Fruit fly (Drosophila melanogaster) whole organism, wandering third instar larva: ENCODE measurements around the gene KP78b.

Experiments used
- CG9705 ChIP-seq: fragments of 200-800 bp; sonication (Bioruptor generic); optimal IDR thresholded peaks from 2 replicates; lab custom pipeline; 2018; ENCODE audit warnings: missing biosample characterization, mild to moderate bottlenecking, missing genetic modification characterization
- CrebA ChIP-seq: fragments of 200-800 bp; sonication (Bioruptor generic); optimal IDR thresholded peaks from 2 replicates; lab custom pipeline; 2016; ENCODE audit warnings: missing biosample characterization, mild to moderate bottlenecking, missing genetic modification characterization, borderline replicate concordance
- Dfd ChIP-seq: fragments of >200 bp; optimal IDR thresholded peaks from 2 replicates; lab custom pipeline; 2017; ENCODE audit warnings: missing biosample characterization, missing genetic modification characterization
- Dif ChIP-seq: fragments of 200-275, 200-300 bp; sonication (Bioruptor generic); optimal IDR thresholded peaks from 2 replicates; lab custom pipeline; 2018; ENCODE audit warnings: missing biosample characterization, missing genetic modification characterization; ENCODE audit not compliant: partially characterized antibody
- GATAd ChIP-seq: sonication (Bioruptor generic); optimal IDR thresholded peaks from 2 replicates; lab custom pipeline; 2016; ENCODE audit warnings: missing biosample characterization, missing genetic modification characterization
- HLH106 ChIP-seq: fragments of 200-800 bp; optimal IDR thresholded peaks from 3 replicates; lab custom pipeline; 2019; ENCODE audit warnings: missing biosample characterization, mild to moderate bottlenecking, missing genetic modification characterization, moderate library complexity
- Hr78 ChIP-seq: fragments of >200 bp; optimal IDR thresholded peaks from 2 replicates; lab custom pipeline; 2017; ENCODE audit warnings: missing biosample characterization, missing genetic modification characterization
- Jra ChIP-seq: sonication (Bioruptor generic); optimal IDR thresholded peaks from 2 replicates; lab custom pipeline; 2016; ENCODE audit warnings: missing biosample characterization, missing genetic modification characterization
- Mio ChIP-seq: sonication (Bioruptor generic); optimal IDR thresholded peaks from 2 replicates; lab custom pipeline; 2016; ENCODE audit warnings: missing biosample characterization, missing genetic modification characterization
- N ChIP-seq: fragments of >200 bp; optimal IDR thresholded peaks from 2 replicates; lab custom pipeline; 2018; ENCODE audit warnings: missing biosample characterization, missing external identifiers, missing genetic modification characterization
- OdsH ChIP-seq: fragments of 200-800 bp; sonication (Bioruptor generic); optimal IDR thresholded peaks from 2 replicates; lab custom pipeline; 2016; ENCODE audit warnings: missing biosample characterization, mild to moderate bottlenecking, missing genetic modification characterization
- Rel ChIP-seq, 2 experiments: fragments of 200-800 bp; sonication (Bioruptor generic) in 1 of 2; optimal IDR thresholded peaks; 2 replicates in 1 of 2; 3 replicates in 1 of 2; lab custom pipeline; 2016 to 2019; ENCODE audit warnings: mild to moderate bottlenecking in 2 of 2, missing biosample characterization in 2 of 2, missing genetic modification characterization in 2 of 2, moderate library complexity in 1 of 2
- Sp1 ChIP-seq: fragments of 200-800 bp; sonication (Bioruptor generic); optimal IDR thresholded peaks from 3 replicates; lab custom pipeline; 2019; ENCODE audit warnings: missing biosample characterization, mild to moderate bottlenecking, missing genetic modification characterization, moderate library complexity
- Vsx2 ChIP-seq: fragments of 200-300, 225-300 bp; sonication (Bioruptor generic); optimal IDR thresholded peaks from 2 replicates; lab custom pipeline; 2018; ENCODE audit warnings: missing biosample characterization, missing genetic modification characterization; ENCODE audit not compliant: partially characterized antibody
- br ChIP-seq: fragments of 200-800 bp; sonication (Bioruptor generic); optimal IDR thresholded peaks from 2 replicates; lab custom pipeline; 2016; ENCODE audit warnings: missing biosample characterization, missing genetic modification characterization
- brk ChIP-seq: fragments of 200-800 bp; sonication (Bioruptor generic); optimal IDR thresholded peaks from 2 replicates; lab custom pipeline; 2016; ENCODE audit warnings: missing biosample characterization, mild to moderate bottlenecking, missing genetic modification characterization
- dl ChIP-seq, 2 experiments: fragments of 175-275, 200-275 bp in 1 of 2; fragments of 200-275 bp in 1 of 2; sonication (Bioruptor generic); optimal IDR thresholded peaks; lab custom pipeline; 2018; ENCODE audit warnings: mild to moderate bottlenecking in 2 of 2, missing biosample characterization in 2 of 2, missing genetic modification characterization in 2 of 2, moderate library complexity in 2 of 2; ENCODE audit not compliant: partially characterized antibody in 2 of 2, insufficient read depth in 1 of 2
- dmrt93B ChIP-seq: fragments of 200-800 bp; sonication (Bioruptor generic); optimal IDR thresholded peaks from 2 replicates; lab custom pipeline; 2018; ENCODE audit warnings: missing biosample characterization, mild to moderate bottlenecking, missing genetic modification characterization
- dsf ChIP-seq: sonication (Bioruptor generic); optimal IDR thresholded peaks from 2 replicates; lab custom pipeline; 2016; ENCODE audit warnings: missing biosample characterization, missing genetic modification characterization, borderline replicate concordance
- ey ChIP-seq: fragments of 200-800 bp; sonication (Bioruptor generic); optimal IDR thresholded peaks from 2 replicates; lab custom pipeline; 2016; ENCODE audit warnings: missing biosample characterization, missing genetic modification characterization
- foxo ChIP-seq, 2 experiments: fragments of 200-800 bp; sonication (Bioruptor generic); optimal IDR thresholded peaks; 2 replicates in 1 of 2; 3 replicates in 1 of 2; lab custom pipeline; 2016 to 2017; ENCODE audit warnings: missing biosample characterization in 2 of 2, missing genetic modification characterization in 2 of 2
- fru ChIP-seq: fragments of 200-800 bp; sonication (Bioruptor generic); optimal IDR thresholded peaks from 3 replicates; lab custom pipeline; 2016; ENCODE audit warnings: missing biosample characterization, mild to moderate bottlenecking, missing genetic modification characterization
- jim ChIP-seq: fragments of 175-275, 200-325 bp; sonication (Bioruptor generic); optimal IDR thresholded peaks from 2 replicates; lab custom pipeline; 2016; ENCODE audit warnings: missing biosample characterization, mild to moderate bottlenecking, missing genetic modification characterization
- lola ChIP-seq: fragments of >200 bp; optimal IDR thresholded peaks from 2 replicates; lab custom pipeline; 2017; ENCODE audit warnings: missing biosample characterization, missing genetic modification characterization
- psq ChIP-seq: fragments of 200-800 bp; sonication (Bioruptor generic); optimal IDR thresholded peaks from 3 replicates; lab custom pipeline; 2017; ENCODE audit warnings: missing biosample characterization, mild to moderate bottlenecking, missing genetic modification characterization, moderate library complexity
- rgr ChIP-seq: fragments of 200-800 bp; sonication (Bioruptor generic); optimal IDR thresholded peaks from 3 replicates; lab custom pipeline; 2016; ENCODE audit warnings: missing biosample characterization, mild to moderate bottlenecking, missing genetic modification characterization
- sv ChIP-seq: fragments of 200-800 bp; sonication (Bioruptor generic); optimal IDR thresholded peaks from 3 replicates; lab custom pipeline; 2016; ENCODE audit warnings: missing biosample characterization, missing genetic modification characterization
- usp ChIP-seq: fragments of >200 bp; optimal IDR thresholded peaks from 2 replicates; lab custom pipeline; 2017; ENCODE audit warnings: missing biosample characterization, missing genetic modification characterization
- woc ChIP-seq: sonication (Bioruptor generic); optimal IDR thresholded peaks from 2 replicates; lab custom pipeline; 2016; ENCODE audit warnings: missing biosample characterization, mild to moderate bottlenecking, missing genetic modification characterization

The KP78b gene

DNA sequence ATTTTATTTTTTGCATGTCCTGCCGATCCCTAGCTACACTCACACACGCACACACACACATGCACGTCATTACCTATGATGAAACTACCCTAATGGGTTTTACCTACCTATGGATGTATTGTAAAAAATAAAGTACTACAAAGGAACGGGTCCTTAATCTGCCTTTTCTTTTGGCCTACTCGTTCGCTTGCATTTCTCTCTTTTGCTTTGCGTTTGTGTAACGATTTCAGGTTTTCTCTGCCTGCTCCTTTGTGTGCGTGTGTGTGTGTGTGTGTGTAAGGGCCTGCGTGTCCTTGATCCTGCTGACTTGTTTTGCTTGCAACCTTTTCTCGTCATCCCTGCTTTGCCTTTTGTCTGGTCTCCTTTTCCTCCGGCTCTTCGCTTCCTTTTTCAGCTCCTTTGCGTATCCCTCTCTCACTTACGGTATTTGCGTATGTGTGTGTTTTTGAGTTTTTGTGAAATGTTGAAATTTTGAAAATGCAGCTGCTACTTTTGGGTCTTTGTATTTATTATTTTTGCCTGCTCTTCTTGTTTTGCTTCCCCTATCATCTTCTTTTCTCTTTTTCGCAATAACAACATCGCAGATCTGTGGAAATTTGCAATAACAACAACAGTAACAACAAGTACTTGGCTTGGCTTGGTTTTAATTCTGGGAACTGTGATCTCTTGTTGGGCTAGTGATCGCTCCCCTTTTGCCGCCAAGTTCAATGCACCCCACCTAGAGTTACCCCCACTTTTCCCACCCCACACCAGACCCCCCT, 1.0 kb downstream of the KP78b start:
- TF ChIP-seq lola (GFP tag; lab: Kevin White, UChicago) (no peak), psq (GFP tag; lab: Kevin White, UChicago) (peak; percentile 75)

DNA sequence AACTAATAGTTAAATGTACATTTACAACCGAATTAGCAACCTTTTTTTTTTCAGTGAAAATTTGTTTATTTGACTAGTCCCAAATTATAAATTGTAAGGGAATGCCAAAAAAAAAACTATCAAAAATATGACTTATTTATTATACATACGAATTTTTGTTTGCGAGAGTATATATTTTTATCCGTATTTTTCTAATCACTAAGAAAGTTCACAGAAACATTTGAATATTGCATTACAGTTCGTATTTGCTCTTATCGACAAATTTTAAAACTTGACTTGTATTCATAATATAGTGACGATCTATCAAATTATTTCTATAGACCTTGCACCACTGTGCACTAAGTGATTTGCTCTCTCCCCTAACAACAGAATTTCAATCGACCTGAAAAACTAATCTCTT, 1.7 kb downstream of the KP78b start:
- TF ChIP-seq ey (GFP tag; lab: Kevin White, UChicago) = no peak
- TF ChIP-seq CG9705 (GFP tag; lab: Kevin White, UChicago) = no peak
- no peak for TF ChIP-seq Rel (GFP tag; optimal IDR thresholded peaks at IDR 0.05; lab: Kevin White, UChicago)
- TF ChIP-seq Rel (tag; optimal IDR thresholded peaks at IDR 0.05; lab: Kevin White, UChicago) = no peak
- TF ChIP-seq Vsx2 (GFP tag; lab: Kevin White, UChicago) = no peak
- TF ChIP-seq sv (GFP tag; lab: Kevin White, UChicago) = no peak
- TF ChIP-seq Sp1 = no peak
- TF ChIP-seq Hr78 (GFP tag; lab: Kevin White, UChicago) = no peak

DNA sequence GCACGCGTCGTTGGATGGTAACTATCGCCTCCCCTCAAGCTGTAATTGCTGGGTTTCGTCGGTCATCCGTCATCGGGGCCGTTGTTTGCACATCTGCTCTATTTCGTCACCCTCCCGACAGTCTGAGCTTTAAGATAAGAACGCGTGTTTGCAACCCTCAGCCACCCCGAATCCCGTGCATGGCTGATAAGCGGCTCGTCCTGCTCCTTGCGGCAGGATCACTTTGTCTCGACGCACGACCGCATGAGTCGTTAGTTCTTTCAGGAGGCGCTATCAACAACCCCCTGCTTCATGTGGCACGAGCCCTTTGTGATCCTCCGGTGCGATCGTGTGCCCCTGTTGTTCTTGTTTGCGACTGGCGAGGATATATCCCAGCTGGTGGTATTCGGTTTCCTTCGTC, 2.2 kb downstream of the KP78b start:
- TF ChIP-seq Mio (GFP tag; lab: Kevin White, UChicago) = no peak
- no peak for TF ChIP-seq dmrt93B (GFP tag; lab: Kevin White, UChicago)
- no peak for TF ChIP-seq rgr (GFP tag; lab: Kevin White, UChicago)
- TF ChIP-seq Dfd (GFP tag; lab: Kevin White, UChicago) = no peak
- TF ChIP-seq usp (GFP tag; lab: Kevin White, UChicago) = no peak
- no peak for TF ChIP-seq lola (GFP tag; lab: Kevin White, UChicago)
- TF ChIP-seq GATAd = no peak
- no peak for TF ChIP-seq fru

DNA sequence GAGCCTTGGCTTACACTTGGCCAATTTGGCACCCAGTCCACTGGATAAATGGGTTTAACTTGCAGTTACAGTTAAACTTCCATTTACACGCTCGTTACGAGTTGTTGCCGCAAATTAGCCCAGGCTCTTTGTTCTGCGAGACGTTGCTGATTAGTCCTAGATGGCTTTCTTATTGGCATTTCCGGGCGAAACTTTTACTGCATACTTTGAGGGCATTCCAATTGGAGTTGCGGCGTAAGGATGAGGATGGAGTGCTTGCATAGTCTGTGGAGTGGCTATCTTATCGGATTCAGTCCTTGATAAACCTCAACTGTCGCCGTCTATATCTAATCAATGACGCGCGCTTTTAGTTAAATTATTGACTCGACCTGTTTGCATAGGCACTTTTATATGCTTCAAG, 8.0 kb downstream of the KP78b start:
- TF ChIP-seq Jra (GFP tag; lab: Kevin White, UChicago) = no peak
- TF ChIP-seq OdsH (GFP tag; lab: Kevin White, UChicago) = no peak
- no peak for TF ChIP-seq Sp1
- no peak for TF ChIP-seq br (GFP tag; lab: Kevin White, UChicago)
- TF ChIP-seq dl (GFP tag; optimal IDR thresholded peaks at IDR 0.05; lab: Kevin White, UChicago; ENCODE audit: insufficient read depth in 1 of 2, partially characterized antibody in 2 of 2) = no peak
- TF ChIP-seq fru = no peak
- TF ChIP-seq Rel (GFP tag; optimal IDR thresholded peaks at IDR 0.05; lab: Kevin White, UChicago) = no peak
- no peak for TF ChIP-seq Rel (tag; optimal IDR thresholded peaks at IDR 0.05; lab: Kevin White, UChicago)
- TF ChIP-seq usp (GFP tag; lab: Kevin White, UChicago) = no peak
- TF ChIP-seq dsf (GFP tag; lab: Kevin White, UChicago) = no peak
- no peak for TF ChIP-seq foxo (GFP tag; optimal IDR thresholded peaks at IDR 0.05; lab: Kevin White, UChicago)
- no peak for TF ChIP-seq Hr78 (GFP tag; lab: Kevin White, UChicago)
- no peak for TF ChIP-seq Dif
- no peak for TF ChIP-seq woc (GFP tag; lab: Kevin White, UChicago)
- TF ChIP-seq CG9705 (GFP tag; lab: Kevin White, UChicago) = no peak
- TF ChIP-seq HLH106 (tag; lab: Kevin White, UChicago) = no peak

DNA sequence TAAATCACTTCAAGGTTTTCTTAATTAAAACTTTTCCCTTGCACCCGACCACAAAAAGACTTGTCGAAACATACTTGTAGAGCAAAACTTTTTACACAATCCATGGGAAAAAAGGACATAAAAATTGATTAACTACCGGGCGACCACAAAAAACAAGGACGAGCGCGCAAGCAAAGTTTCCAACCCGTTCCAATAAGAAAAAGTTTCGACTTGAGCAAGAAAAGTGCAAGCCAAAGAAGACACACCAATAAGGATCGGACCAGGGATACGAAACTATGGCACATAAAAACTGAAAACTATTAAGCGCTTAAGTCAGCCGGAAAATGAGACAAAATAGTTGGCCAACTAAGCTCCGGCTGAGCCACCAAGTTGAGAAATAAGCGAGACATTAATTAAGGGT, 9.0 kb downstream of the KP78b start:
- no peak for TF ChIP-seq CrebA (GFP tag; lab: Kevin White, UChicago)
- no peak for TF ChIP-seq Sp1

DNA sequence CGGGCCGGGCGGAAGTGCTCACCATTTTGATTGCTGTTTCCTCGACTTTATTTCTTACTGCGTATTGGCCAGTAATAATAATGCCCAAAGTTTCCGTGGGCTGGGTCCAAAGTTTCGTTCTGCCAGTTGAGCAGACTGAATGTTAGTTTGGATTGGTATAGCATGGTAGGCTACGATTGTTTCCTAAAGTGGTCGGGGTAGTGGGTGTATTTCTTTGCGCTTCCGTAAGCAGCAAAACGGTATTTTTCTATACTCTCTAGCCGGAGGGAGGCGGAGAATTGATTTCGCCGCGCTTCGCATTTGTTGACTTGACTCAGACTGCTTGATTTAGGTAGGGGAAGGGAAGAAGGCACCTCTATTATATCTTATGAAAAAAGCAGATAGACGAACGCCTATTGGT, 9.5 kb downstream of the KP78b start:
- TF ChIP-seq jim (GFP tag; lab: Kevin White, UChicago) = no peak
- TF ChIP-seq N (GFP tag; lab: Kevin White, UChicago) = no peak
- no peak for TF ChIP-seq fru
- no peak for TF ChIP-seq dl (GFP tag; optimal IDR thresholded peaks at IDR 0.05; lab: Kevin White, UChicago; ENCODE audit: insufficient read depth in 1 of 2, partially characterized antibody in 2 of 2)
- TF ChIP-seq brk (GFP tag; lab: Kevin White, UChicago) = no peak
- TF ChIP-seq CrebA (GFP tag; lab: Kevin White, UChicago) = no peak
- no peak for TF ChIP-seq usp (GFP tag; lab: Kevin White, UChicago)
- TF ChIP-seq lola (GFP tag; lab: Kevin White, UChicago) = no peak
- no peak for TF ChIP-seq OdsH (GFP tag; lab: Kevin White, UChicago)
- no peak for TF ChIP-seq Mio (GFP tag; lab: Kevin White, UChicago)
